Worm (Caenorhabditis elegans): ENCODE measurements around the gene flp-15.

ce11 chrIII:13694048-13694447 is 26.4 kb upstream of the flp-15 start:
- TF ChIP-seq ztf-29 (GFP tag; IDR thresholded peaks at IDR 0.05), result no peak
- TF ChIP-seq ztf-23 (GFP tag; IDR thresholded peaks at IDR 0.05), result no peak
- TF ChIP-seq klf-2 (GFP tag; conservative IDR thresholded peaks at IDR 0.05), result no peak
- no peak for TF ChIP-seq tab-1 (GFP tag; IDR thresholded peaks at IDR 0.05)
- no peak for TF ChIP-seq cog-1 (tag; optimal IDR thresholded peaks at IDR 0.05)
- no peak for TF ChIP-seq med-1 (GFP tag; optimal IDR thresholded peaks at IDR 0.05; ENCODE audit: insufficient read depth)
- no peak for TF ChIP-seq ref-1 (GFP tag; conservative IDR thresholded peaks at IDR 0.05)

All from whole organism, midembryonic.